Worm (Caenorhabditis elegans): ENCODE results near the gene vps-26.

vps-26 gene

DNA sequence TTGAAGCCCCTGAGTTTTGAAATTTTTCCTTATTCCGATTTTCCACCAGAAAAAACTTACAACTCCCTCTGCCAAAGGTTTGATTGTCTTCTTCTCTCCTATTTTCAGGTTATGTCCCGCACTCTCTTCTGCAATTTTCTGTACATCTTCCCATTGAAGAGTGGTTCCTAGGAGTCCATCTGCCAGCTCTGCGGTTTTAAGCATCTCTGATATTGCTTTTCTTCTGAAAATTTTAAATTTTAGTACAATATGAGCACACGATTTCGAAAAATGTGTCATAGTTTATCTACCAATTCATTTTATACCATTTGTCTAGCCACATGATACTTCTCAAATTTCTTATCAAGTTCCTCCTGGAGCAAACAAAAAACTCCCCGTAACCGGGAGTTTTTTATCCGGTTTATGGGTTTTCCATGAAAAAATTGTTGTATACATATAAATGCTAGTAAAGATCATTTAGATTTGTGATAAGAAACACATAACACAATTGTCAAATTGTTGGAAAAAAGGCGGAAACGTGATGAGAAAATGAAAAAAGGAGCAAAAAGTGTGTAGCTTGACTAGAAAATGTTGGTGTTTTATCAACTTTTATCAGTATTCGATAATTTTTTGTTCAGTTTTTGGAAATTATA lies 30.5 kb downstream of the vps-26 start:
- TF ChIP-seq nhr-129 (tag; optimal IDR thresholded peaks at IDR 0.05) (no peak), fos-1 (tag; optimal IDR thresholded peaks at IDR 0.05) (peak; percentile 50)

DNA sequence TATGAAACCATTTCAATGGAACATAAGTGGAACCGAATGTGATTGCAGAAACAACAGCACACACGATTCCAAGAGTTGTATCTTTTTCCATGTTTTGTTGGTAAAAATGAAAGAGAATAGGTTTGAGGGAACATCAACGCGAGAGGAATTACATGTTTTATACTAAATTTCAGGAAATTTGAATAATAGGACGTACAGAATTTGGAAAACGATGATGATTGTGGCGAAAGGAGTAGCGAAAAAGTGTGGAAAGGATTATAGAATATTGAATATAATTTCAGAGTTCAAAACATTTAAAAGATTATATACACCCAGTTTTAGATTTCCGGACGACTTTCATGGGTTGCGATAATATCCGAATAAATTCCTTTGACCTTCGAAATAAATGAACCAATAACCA lies 32.6 kb downstream of the vps-26 start, which contains the start of gene F49C12.6:
Gene F49C12.6, minus strand, starts transcription at position 101 of the 400 bp plus-strand sequence.
- TF ChIP-seq egl-27 (tag; optimal IDR thresholded peaks at IDR 0.05) (no peak), dmd-4 (tag; optimal IDR thresholded peaks at IDR 0.05) (no peak), lin-11 (tag; optimal IDR thresholded peaks at IDR 0.05) (no peak), ztf-1 (GFP tag; conservative IDR thresholded peaks at IDR 0.05) (no peak), snpc-4 (tag; optimal IDR thresholded peaks at IDR 0.05) (no peak), elt-3 (tag; optimal IDR thresholded peaks at IDR 0.05) (no peak), nhr-129 (tag; optimal IDR thresholded peaks at IDR 0.05) (no peak), sem-4 (tag; optimal IDR thresholded peaks at IDR 0.05) (no peak), mdl-1 (tag; optimal IDR thresholded peaks at IDR 0.05) (no peak), ztf-11 (tag; optimal IDR thresholded peaks at IDR 0.05) (no peak)

DNA sequence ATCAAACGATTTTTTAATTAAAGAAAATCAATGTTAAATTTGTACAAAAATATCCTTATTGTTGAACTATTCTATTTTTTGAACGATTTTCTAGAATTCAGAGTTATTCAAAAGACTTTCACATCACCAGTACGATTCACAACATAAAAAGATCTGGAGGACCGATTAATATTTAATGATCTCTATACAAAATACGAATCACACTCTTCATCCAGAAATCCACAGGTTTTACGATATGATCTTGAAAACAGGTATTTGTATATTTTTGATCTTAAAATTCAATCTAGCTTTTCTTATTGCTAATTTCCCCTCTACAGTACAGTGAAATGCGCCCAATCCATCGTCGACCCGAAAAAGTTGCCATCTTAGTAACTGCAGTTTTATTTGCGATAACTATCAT lies 37.0 kb downstream of the vps-26 start, which contains the start of gene F49C12.5:
Gene F49C12.5, plus strand, starts transcription at position 301 of the 400 bp plus-strand sequence.
- TF ChIP-seq lin-39 (tag; optimal IDR thresholded peaks at IDR 0.05) (no peak), sem-4 (tag; optimal IDR thresholded peaks at IDR 0.05) (no peak), ceh-16 (tag; optimal IDR thresholded peaks at IDR 0.05) (no peak), nhr-12 (tag; optimal IDR thresholded peaks at IDR 0.05) (no peak), mbf-1 (tag; optimal IDR thresholded peaks at IDR 0.05) (no peak), sma-9 (GFP tag; optimal IDR thresholded peaks at IDR 0.05) (no peak), sma-9 (tag; optimal IDR thresholded peaks at IDR 0.05) (no peak), unc-62 (GFP tag; optimal IDR thresholded peaks at IDR 0.05) (no peak), ztf-11 (tag; optimal IDR thresholded peaks at IDR 0.05) (no peak), C34F6.9 (tag; optimal IDR thresholded peaks at IDR 0.05) (no peak), ZK546.5 (tag; optimal IDR thresholded peaks at IDR 0.05) (no peak), ceh-82 (tag; optimal IDR thresholded peaks at IDR 0.05) (no peak), dmd-4 (tag; optimal IDR thresholded peaks at IDR 0.05) (no peak), nhr-23 (tag; optimal IDR thresholded peaks at IDR 0.05) (no peak), ztf-1 (GFP tag; conservative IDR thresholded peaks at IDR 0.05) (no peak), crh-2 (tag; optimal IDR thresholded peaks at IDR 0.05) (no peak), mab-5 (tag; optimal IDR thresholded peaks at IDR 0.05) (no peak), nhr-237 (tag; optimal IDR thresholded peaks at IDR 0.05) (no peak), alr-1 (tag; optimal IDR thresholded peaks at IDR 0.05) (no peak)

DNA sequence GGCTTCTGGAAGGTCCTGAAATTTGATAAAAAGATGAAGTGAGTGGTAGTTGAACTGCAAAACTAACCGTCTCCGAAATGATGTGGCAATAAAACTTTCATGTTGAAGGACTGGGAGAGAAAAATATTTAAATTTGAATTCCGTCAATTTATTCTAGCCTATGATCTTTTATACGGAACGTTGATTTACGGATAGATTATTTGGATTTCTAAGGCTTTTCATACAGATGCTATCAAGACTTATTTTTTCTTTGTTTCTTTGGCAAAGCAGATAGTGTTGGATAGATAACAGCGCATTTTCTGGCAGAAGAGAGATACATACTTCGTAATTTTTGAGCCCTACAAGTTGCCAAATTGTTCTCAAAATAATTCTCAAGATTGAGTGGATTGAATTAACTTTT lies 37.6 kb downstream of the vps-26 start, which contains the start of gene F49C12.4:
Gene F49C12.4, minus strand, starts transcription at position 101 of the 400 bp plus-strand sequence.
- TF ChIP-seq mbf-1 (tag; optimal IDR thresholded peaks at IDR 0.05) (no peak), nhr-237 (tag; optimal IDR thresholded peaks at IDR 0.05) (no peak), F13H6.1 (tag; optimal IDR thresholded peaks at IDR 0.05) (no peak), lin-11 (tag; optimal IDR thresholded peaks at IDR 0.05) (no peak), nhr-11 (tag; optimal IDR thresholded peaks at IDR 0.05) (no peak), elt-3 (tag; optimal IDR thresholded peaks at IDR 0.05) (no peak), snpc-4 (tag; optimal IDR thresholded peaks at IDR 0.05) (no peak), ztf-1 (GFP tag; conservative IDR thresholded peaks at IDR 0.05) (no peak), ceh-82 (tag; optimal IDR thresholded peaks at IDR 0.05) (no peak), crh-2 (tag; optimal IDR thresholded peaks at IDR 0.05) (no peak), unc-39 (tag; optimal IDR thresholded peaks at IDR 0.05) (no peak), lin-39 (tag; optimal IDR thresholded peaks at IDR 0.05) (no peak), sma-9 (GFP tag; optimal IDR thresholded peaks at IDR 0.05) (no peak), sma-9 (tag; optimal IDR thresholded peaks at IDR 0.05) (no peak)

DNA sequence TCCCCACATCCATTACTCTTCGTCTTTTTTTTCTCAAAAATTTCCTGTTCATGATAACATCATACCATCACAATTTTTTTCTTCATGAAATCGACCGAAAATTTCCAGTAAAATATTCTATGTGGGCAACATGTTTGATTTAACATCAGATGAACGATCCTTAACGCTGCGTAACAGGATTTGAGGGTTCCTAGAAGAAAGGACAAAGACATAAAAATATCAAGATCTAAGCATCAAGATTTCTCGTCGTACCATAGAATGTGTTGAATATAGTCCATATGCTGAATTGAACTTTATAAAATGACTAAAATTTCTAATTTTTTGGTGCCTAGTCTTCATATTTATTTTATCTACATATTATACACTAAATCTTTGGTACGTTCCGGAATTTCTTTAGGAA lies 41.5 kb downstream of the vps-26 start, which contains the start of gene F49C12.3:
Gene F49C12.3, plus strand, starts transcription at position 301 of the 400 bp plus-strand sequence.
- no peak for TF ChIP-seq sem-4 (tag; optimal IDR thresholded peaks at IDR 0.05)
- TF ChIP-seq nhr-129 (tag; optimal IDR thresholded peaks at IDR 0.05): no peak
- no peak for TF ChIP-seq nhr-12 (tag; optimal IDR thresholded peaks at IDR 0.05)
- TF ChIP-seq lin-39 (tag; optimal IDR thresholded peaks at IDR 0.05): no peak
- no peak for TF ChIP-seq elt-1 (tag; optimal IDR thresholded peaks at IDR 0.05)
- TF ChIP-seq Y55F3AM.14 (GFP tag; optimal IDR thresholded peaks at IDR 0.05): no peak
- TF ChIP-seq ceh-16 (tag; optimal IDR thresholded peaks at IDR 0.05): no peak
- TF ChIP-seq nhr-11 (tag; optimal IDR thresholded peaks at IDR 0.05): no peak
- TF ChIP-seq blmp-1 (tag; optimal IDR thresholded peaks at IDR 0.05; ENCODE audit: insufficient read depth): no peak
- no peak for TF ChIP-seq elt-3 (tag; optimal IDR thresholded peaks at IDR 0.05)

Data from whole organism, L2 larva.